Worm (Caenorhabditis elegans): Measurements from ENCODE around the gene F09C6.16.

ce11 chrV:16879532-16879931 is 30.2 kb downstream of the F09C6.16 start:
- no peak for TF ChIP-seq cog-1 (tag; optimal IDR thresholded peaks at IDR 0.05)
- TF ChIP-seq tab-1 (GFP tag; IDR thresholded peaks at IDR 0.05) = no peak
